Worm (Caenorhabditis elegans) whole organism, mixed stage, embryonic: ENCODE data around the gene Y45G12B.2.

Experiments used
- M03D4.4 ChIP-seq: sonication (generic microtip); optimal IDR thresholded peaks from 2 replicates; lab custom pipeline; 2017; ENCODE audit warnings: mild to moderate bottlenecking, missing genetic modification characterization, missing compliant biosample characterization
- bed-3 ChIP-seq: fragments of 200-800 bp; sonication (Bioruptor generic); optimal IDR thresholded peaks from 3 replicates; lab custom pipeline; 2018; ENCODE audit warnings: mild to moderate bottlenecking, missing genetic modification characterization, moderate library complexity, missing compliant biosample characterization
- ceh-39 ChIP-seq: fragments of 150-350 bp; optimal IDR thresholded peaks from 2 replicates; lab custom pipeline; 2014; ENCODE audit warnings: missing biosample characterization, missing genetic modification characterization
- ceh-43 ChIP-seq: fragments of 200-800 bp; sonication (Bioruptor generic); optimal IDR thresholded peaks from 2 replicates; lab custom pipeline; 2018; ENCODE audit warnings: mild to moderate bottlenecking, missing genetic modification characterization, moderate library complexity, missing compliant biosample characterization
- ceh-83 ChIP-seq: fragments of 200-800 bp; sonication (Bioruptor generic); optimal IDR thresholded peaks from 2 replicates; lab custom pipeline; 2018; ENCODE audit warnings: mild to moderate bottlenecking, missing genetic modification characterization, missing compliant biosample characterization
- ces-1 ChIP-seq: fragments of 150-350 bp; optimal IDR thresholded peaks from 2 replicates; lab custom pipeline; 2014; ENCODE audit warnings: missing biosample characterization, missing genetic modification reagents, missing genetic modification characterization
- drap-1 ChIP-seq: fragments of 200-800 bp; sonication (Bioruptor generic); optimal IDR thresholded peaks from 3 replicates; lab custom pipeline; 2018; ENCODE audit warnings: mild to moderate bottlenecking, missing genetic modification characterization, missing compliant biosample characterization
- elt-1 ChIP-seq: sonication (generic microtip); optimal IDR thresholded peaks from 2 replicates; lab custom pipeline; 2017; ENCODE audit warnings: missing genetic modification characterization, mild to moderate bottlenecking, missing compliant biosample characterization, antibody characterized with exemption, moderate library complexity, borderline replicate concordance; ENCODE audit not compliant: insufficient read depth
- flh-1 ChIP-seq: fragments of 200-800 bp; sonication (Bioruptor generic); optimal IDR thresholded peaks from 2 replicates; lab custom pipeline; 2018; ENCODE audit warnings: mild to moderate bottlenecking, missing genetic modification characterization, moderate library complexity, missing compliant biosample characterization
- ham-2 ChIP-seq: fragments of 200-800 bp; sonication (Bioruptor generic); optimal IDR thresholded peaks from 2 replicates; lab custom pipeline; 2018; ENCODE audit warnings: mild to moderate bottlenecking, missing genetic modification characterization, missing compliant biosample characterization
- lin-13 ChIP-seq: fragments of 150-350 bp; optimal IDR thresholded peaks from 2 replicates; lab custom pipeline; 2014; ENCODE audit warnings: missing biosample characterization, missing genetic modification characterization
- lin-32 ChIP-seq: fragments of 200-800 bp; sonication (Bioruptor generic); optimal IDR thresholded peaks from 2 replicates; lab custom pipeline; 2018; ENCODE audit warnings: mild to moderate bottlenecking, missing genetic modification characterization, missing compliant biosample characterization
- lsy-2 ChIP-seq: fragments of 150-350 bp; optimal IDR thresholded peaks from 2 replicates; lab custom pipeline; 2014; ENCODE audit warnings: missing biosample characterization, missing genetic modification characterization
- mab-5 ChIP-seq: fragments of 150-350 bp; optimal IDR thresholded peaks from 2 replicates; lab custom pipeline; 2014; ENCODE audit warnings: missing biosample characterization, missing genetic modification characterization
- mep-1 ChIP-seq: fragments of 150-350 bp; optimal IDR thresholded peaks from 2 replicates; lab custom pipeline; 2017; ENCODE audit warnings: missing biosample characterization, missing genetic modification reagents, missing genetic modification characterization, inconsistent platforms
- mls-2 ChIP-seq: sonication (generic microtip); optimal IDR thresholded peaks from 2 replicates; lab custom pipeline; 2016; ENCODE audit warnings: mild to moderate bottlenecking, missing genetic modification characterization, moderate library complexity, missing compliant biosample characterization
- nhr-12 ChIP-seq: fragments of 150-350 bp; optimal IDR thresholded peaks from 2 replicates; lab custom pipeline; 2014; ENCODE audit warnings: missing biosample characterization, missing genetic modification characterization
- nhr-2 ChIP-seq: fragments of 150-350 bp; optimal IDR thresholded peaks from 2 replicates; lab custom pipeline; 2014; ENCODE audit warnings: missing biosample characterization, missing genetic modification characterization
- nhr-237 ChIP-seq: fragments of 150-350 bp; optimal IDR thresholded peaks from 2 replicates; lab custom pipeline; 2014; ENCODE audit warnings: missing biosample characterization, missing genetic modification characterization
- nhr-28 ChIP-seq: fragments of 150-350 bp; optimal IDR thresholded peaks from 2 replicates; lab custom pipeline; 2014; ENCODE audit warnings: missing biosample characterization, missing genetic modification characterization
- pha-4 ChIP-seq: fragments of 150-350 bp; optimal IDR thresholded peaks from 2 replicates; lab custom pipeline; 2018; ENCODE audit warnings: missing biosample characterization, missing genetic modification reagents, missing genetic modification characterization
- sem-2 ChIP-seq: fragments of 200-800 bp; sonication (Bioruptor generic); optimal IDR thresholded peaks from 2 replicates; lab custom pipeline; 2018; ENCODE audit warnings: mild to moderate bottlenecking, missing genetic modification characterization, missing compliant biosample characterization
- snpc-4 ChIP-seq: fragments of 150-350 bp; optimal IDR thresholded peaks from 2 replicates; lab custom pipeline; 2014; ENCODE audit warnings: missing biosample characterization, missing genetic modification characterization
- sptf-1 ChIP-seq: sonication (generic microtip); optimal IDR thresholded peaks from 2 replicates; lab custom pipeline; 2017; ENCODE audit warnings: mild to moderate bottlenecking, missing genetic modification characterization, moderate library complexity, missing compliant biosample characterization
- tbx-8 ChIP-seq: fragments of 200-800 bp; sonication (Bioruptor generic); optimal IDR thresholded peaks from 2 replicates; lab custom pipeline; 2018; ENCODE audit warnings: mild to moderate bottlenecking, missing genetic modification characterization, moderate library complexity, missing compliant biosample characterization
- unc-120 ChIP-seq: sonication (generic microtip); optimal IDR thresholded peaks from 2 replicates; lab custom pipeline; 2017; ENCODE audit warnings: missing genetic modification characterization, missing compliant biosample characterization; ENCODE audit not compliant: poor library complexity, severe bottlenecking
- unc-39 ChIP-seq: fragments of 150-350 bp; optimal IDR thresholded peaks from 2 replicates; lab custom pipeline; 2014; ENCODE audit warnings: missing biosample characterization, missing genetic modification characterization
- unc-62 ChIP-seq: fragments of 150-350 bp; optimal IDR thresholded peaks from 2 replicates; lab custom pipeline; 2014; ENCODE audit warnings: missing biosample characterization, missing genetic modification reagents, missing genetic modification characterization
- zip-8 ChIP-seq: fragments of 150-350 bp; optimal IDR thresholded peaks from 2 replicates; lab custom pipeline; 2014; ENCODE audit warnings: missing biosample characterization, missing genetic modification characterization
- ztf-11 ChIP-seq: fragments of 150-350 bp; optimal IDR thresholded peaks from 2 replicates; lab custom pipeline; 2014; ENCODE audit warnings: missing biosample characterization, missing genetic modification characterization

Gene Y45G12B.2

ce11 chrV:2677648-2678047, 16.9 kb upstream of the Y45G12B.2 start:
- TF ChIP-seq sptf-1 (no peak), ceh-43 (no peak), mls-2 (no peak), ztf-11 (tag; lab: Kevin White, UChicago) (no peak), nhr-237 (tag; lab: Kevin White, UChicago) (no peak), M03D4.4 (tag; lab: Kevin White, UChicago) (no peak), unc-62 (GFP tag; lab: Kevin White, UChicago) (no peak), nhr-28 (tag; lab: Kevin White, UChicago) (no peak), ces-1 (GFP tag; lab: Kevin White, UChicago) (no peak), elt-1 (tag; lab: Kevin White, UChicago) (no peak), lsy-2 (tag; lab: Kevin White, UChicago) (no peak), nhr-12 (no peak), bed-3 (GFP tag; lab: Kevin White, UChicago) (no peak)
- TF ChIP-seq, all 35 proteins: peak for 0

ce11 chrV:2683497-2683896, 11.1 kb upstream of the Y45G12B.2 start:
- TF ChIP-seq zip-8 (tag; lab: Kevin White, UChicago) (no peak), mab-5 (tag; lab: Kevin White, UChicago) (no peak), snpc-4 (tag; lab: Kevin White, UChicago) (no peak), ztf-11 (tag; lab: Kevin White, UChicago) (no peak), ces-1 (GFP tag; lab: Kevin White, UChicago) (no peak), lin-13 (tag; lab: Kevin White, UChicago) (no peak), lin-32 (no peak), M03D4.4 (tag; lab: Kevin White, UChicago) (no peak), ham-2 (no peak), lsy-2 (tag; lab: Kevin White, UChicago) (no peak), tbx-8 (GFP tag; lab: Kevin White, UChicago) (no peak), ceh-43 (no peak), unc-39 (tag; lab: Kevin White, UChicago) (no peak), unc-120 (tag; lab: Kevin White, UChicago) (no peak), ceh-83 (GFP tag; lab: Kevin White, UChicago) (no peak), mep-1 (tag; lab: Kevin White, UChicago) (no peak), nhr-2 (tag; lab: Kevin White, UChicago) (no peak), ceh-39 (no peak), elt-1 (tag; lab: Kevin White, UChicago) (no peak), nhr-12 (no peak)

ce11 chrV:2684227-2684626, 10.3 kb upstream of the Y45G12B.2 start:
- TF ChIP-seq ztf-11 (tag; lab: Kevin White, UChicago): no peak

ce11 chrV:2688562-2688961, 6.0 kb upstream of the Y45G12B.2 start:
- TF ChIP-seq ceh-83 (GFP tag; lab: Kevin White, UChicago): no peak
- TF ChIP-seq, all 35 proteins: peak for 0

DNA sequence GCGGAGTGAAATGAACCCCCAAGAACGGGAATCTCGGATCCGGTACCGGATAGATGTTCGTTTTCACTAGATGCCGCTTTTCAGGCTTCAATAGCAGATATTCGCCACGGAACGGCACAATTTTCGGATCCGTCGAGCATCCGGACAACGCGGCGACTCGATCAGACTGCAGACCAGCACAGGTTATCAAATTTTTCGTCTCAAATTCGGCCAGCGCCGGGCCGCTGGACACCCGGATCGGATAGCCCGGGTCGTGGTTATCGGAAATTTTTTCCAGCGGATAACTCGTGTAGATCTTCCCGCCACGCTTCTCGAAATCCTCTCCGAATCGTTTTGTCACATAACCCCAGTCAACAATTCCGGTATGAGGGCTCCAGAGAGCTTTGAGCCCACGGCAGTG, 4.1 kb upstream of the Y45G12B.2 start:
- no peak for TF ChIP-seq drap-1 (GFP tag; lab: Kevin White, UChicago)
- TF ChIP-seq zip-8 (tag; lab: Kevin White, UChicago): no peak
- no peak for TF ChIP-seq lin-32
- no peak for TF ChIP-seq unc-39 (tag; lab: Kevin White, UChicago)
- no peak for TF ChIP-seq lsy-2 (tag; lab: Kevin White, UChicago)
- no peak for TF ChIP-seq tbx-8 (GFP tag; lab: Kevin White, UChicago)
- no peak for TF ChIP-seq nhr-28 (tag; lab: Kevin White, UChicago)
- TF ChIP-seq pha-4 (tag; lab: Kevin White, UChicago): no peak
- no peak for TF ChIP-seq ces-1 (GFP tag; lab: Kevin White, UChicago)
- TF ChIP-seq flh-1 (GFP tag; lab: Kevin White, UChicago): no peak
- no peak for TF ChIP-seq mep-1 (tag; lab: Kevin White, UChicago)
- TF ChIP-seq ztf-11 (tag; lab: Kevin White, UChicago): no peak
- TF ChIP-seq nhr-12: no peak
- no peak for TF ChIP-seq sem-2 (GFP tag; lab: Kevin White, UChicago)
